Worm (Caenorhabditis elegans): Measurements from ENCODE around the gene M199.135.
"Not testable (repeated sequence)": the region's sequence is repeated elsewhere in the genome, so short reads cannot be mapped to it uniquely, and the experiment has no call there.

The M199.135 gene

ce11 chrIV:15114324-15114723 lies at the start of gene M199.135:
Gene M199.135, plus strand, starts transcription at chrIV:15114624.
- TF ChIP-seq unc-62 (GFP tag; optimal IDR thresholded peaks at IDR 0.05): no peak

DNA sequence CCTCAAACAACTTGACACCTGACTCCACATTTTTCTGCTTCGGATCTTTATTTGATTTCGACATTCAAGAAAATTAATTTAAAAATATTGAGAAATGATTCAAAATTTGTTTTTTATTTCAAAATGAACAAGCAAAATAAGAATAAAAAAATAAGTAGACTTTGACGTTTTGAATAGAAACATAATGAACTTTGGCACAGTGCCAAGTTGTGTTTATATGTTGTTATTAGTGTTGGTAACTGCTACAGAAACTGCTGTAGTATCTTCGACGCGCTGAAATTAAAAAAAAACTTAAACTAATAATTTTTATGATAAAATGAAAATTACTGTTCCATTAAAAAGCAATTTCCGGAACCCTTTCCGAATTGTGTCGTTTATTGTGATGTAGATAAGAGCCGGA lies 48.8 kb upstream of the M199.135 start, which contains the start of gene Y41E3.18:
Y41E3.18 (minus strand) TSS at position 101 of the 400 bp plus-strand sequence.
- no peak for TF ChIP-seq unc-62 (GFP tag; optimal IDR thresholded peaks at IDR 0.05)

DNA sequence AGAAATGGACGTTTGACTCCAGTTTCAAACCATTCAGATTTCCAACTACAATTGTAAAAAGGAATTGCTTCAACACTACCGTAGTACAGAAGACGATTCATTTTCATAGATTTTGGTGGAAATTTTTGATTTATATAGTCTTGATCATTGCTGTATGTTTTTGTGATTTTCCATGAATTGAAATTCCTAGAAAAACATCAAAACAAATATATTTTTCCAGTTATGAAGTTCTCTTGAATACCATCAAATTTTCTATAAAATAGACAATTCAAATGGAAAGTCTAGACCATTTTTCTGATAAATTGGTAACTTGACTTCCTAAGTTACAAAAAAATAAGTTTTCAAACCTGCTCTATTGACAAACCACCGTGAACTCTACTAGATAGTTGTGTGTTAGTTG lies 45.6 kb upstream of the M199.135 start, which contains the start of gene srt-48:
srt-48 (minus strand) TSS at position 101 of the 400 bp plus-strand sequence.
- TF ChIP-seq unc-62 (GFP tag; optimal IDR thresholded peaks at IDR 0.05): no peak

ce11 chrIV:15074392-15074791 lies 40.0 kb upstream of the M199.135 start, which contains the start of gene srt-50:
Gene srt-50, plus strand, starts transcription at chrIV:15074692.
- TF ChIP-seq unc-62 (GFP tag; optimal IDR thresholded peaks at IDR 0.05): no peak

DNA sequence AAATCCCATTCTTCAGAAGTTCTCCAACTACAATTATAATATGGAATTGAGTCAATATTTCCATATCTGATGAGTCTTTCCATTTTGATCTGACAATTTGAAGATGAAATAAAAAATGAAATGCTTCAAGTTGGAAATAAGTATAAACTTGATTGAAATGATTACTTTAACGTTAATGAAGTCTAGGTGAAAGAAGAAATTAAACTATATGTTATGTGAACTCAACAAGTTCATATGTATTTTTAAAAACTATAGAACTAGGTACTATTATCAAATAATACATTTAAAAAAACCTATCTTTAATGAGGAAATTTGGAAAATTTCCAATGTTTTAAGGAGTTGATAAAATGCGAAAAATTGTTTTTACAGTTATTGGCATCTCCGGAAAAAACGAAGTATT lies 16.1 kb upstream of the M199.135 start, which contains the start of gene srt-49:
srt-49 (minus strand) TSS at position 101 of the 400 bp plus-strand sequence.
- no peak for TF ChIP-seq unc-62 (GFP tag; optimal IDR thresholded peaks at IDR 0.05)

DNA sequence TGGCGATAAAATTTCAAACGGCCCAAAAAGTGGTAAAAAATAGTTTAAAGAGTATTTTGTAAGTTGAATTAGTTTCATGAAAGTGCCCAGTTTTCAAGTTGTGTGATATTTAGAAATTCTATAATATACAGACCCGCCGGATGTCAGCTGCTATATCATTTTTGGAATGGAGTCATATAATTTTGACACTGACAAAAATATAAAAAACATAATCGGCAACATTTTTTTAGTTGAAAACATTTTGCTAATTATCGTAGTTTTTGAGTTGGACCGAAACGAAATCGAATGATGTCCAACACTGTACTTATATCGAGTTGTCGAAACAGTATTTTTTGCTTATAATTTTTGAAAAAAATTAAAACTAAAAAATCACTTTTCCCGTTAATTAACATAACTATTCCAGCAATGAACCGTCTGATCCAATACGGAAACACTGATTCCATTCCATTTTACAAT lies 11.2 kb upstream of the M199.135 start, which contains the start of gene srt-44:
srt-44 (plus strand) TSS at position 406 of the 456 bp plus-strand sequence.
- no peak for TF ChIP-seq unc-62 (GFP tag; optimal IDR thresholded peaks at IDR 0.05)

DNA sequence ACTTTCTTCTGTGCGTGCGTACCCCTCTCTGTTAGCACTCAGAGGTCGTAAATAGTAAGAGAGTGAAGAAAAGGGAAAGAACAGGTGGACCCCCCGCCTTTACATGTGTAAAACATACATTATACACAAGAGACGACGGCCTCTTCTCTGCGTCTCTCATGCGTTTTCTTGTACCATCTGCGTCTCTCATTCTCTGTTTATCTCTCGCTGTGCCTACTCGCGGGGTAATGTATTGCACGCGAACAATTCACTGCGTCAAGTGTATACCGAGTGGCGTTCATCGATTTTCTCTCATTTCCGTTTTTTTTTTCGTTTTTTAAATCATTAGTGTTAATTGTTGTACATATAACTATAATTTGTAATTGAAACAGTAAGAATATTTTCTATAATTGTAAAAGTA lies 7.2 kb upstream of the M199.135 start:
- no peak for TF ChIP-seq unc-62 (GFP tag; optimal IDR thresholded peaks at IDR 0.05)

DNA sequence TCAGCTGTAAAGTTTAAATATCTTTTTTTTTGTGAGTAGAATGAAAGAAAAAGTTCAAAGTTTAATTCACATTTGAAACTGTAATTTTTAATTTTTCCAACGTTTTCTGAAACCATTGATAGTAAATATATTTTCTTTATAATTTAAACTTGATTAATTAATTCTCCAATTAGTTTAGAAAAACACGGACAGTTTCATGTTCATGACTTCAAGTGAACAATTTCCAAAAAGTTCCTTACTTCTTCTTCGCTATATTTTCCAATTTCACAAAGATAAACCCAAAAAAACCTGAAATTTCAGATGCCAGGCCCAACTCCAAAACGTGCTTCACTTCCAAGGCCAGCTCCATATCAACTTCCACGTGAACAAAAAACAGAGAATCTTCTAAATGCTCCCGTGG lies 5.9 kb upstream of the M199.135 start, which contains the start of gene M199.2:
M199.2 (plus strand) TSS at position 301 of the 400 bp plus-strand sequence.
- no peak for TF ChIP-seq unc-62 (GFP tag; optimal IDR thresholded peaks at IDR 0.05)

DNA sequence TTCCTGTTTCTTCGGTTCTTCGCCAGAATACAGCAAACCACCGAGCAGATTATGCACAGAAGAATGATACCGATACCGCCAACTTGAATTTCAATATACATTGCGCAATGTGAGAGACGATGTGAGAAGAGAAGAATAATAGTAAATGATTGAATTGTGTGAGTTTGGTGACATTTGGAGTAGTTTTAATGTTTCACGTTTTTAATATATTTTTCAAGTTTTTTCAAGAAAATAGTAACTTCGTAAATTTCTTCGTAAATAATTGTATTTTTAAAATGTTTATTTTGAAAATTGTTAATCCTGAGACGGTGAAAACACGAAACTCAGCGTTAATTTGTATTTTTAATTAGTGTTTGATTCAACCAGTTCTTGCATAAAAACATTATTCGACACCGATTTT lies 1.3 kb upstream of the M199.135 start, which contains the start of gene M199.134:
M199.134 (minus strand) TSS at position 101 of the 400 bp plus-strand sequence.
- TF ChIP-seq unc-62 (GFP tag; optimal IDR thresholded peaks at IDR 0.05): no peak

ce11 chrIV:15118390-15118789 lies 4.0 kb downstream of the M199.135 start, which contains the start of gene M199.136:
Gene M199.136, plus strand, starts transcription at chrIV:15118690.
- no peak for TF ChIP-seq unc-62 (GFP tag; optimal IDR thresholded peaks at IDR 0.05)

DNA sequence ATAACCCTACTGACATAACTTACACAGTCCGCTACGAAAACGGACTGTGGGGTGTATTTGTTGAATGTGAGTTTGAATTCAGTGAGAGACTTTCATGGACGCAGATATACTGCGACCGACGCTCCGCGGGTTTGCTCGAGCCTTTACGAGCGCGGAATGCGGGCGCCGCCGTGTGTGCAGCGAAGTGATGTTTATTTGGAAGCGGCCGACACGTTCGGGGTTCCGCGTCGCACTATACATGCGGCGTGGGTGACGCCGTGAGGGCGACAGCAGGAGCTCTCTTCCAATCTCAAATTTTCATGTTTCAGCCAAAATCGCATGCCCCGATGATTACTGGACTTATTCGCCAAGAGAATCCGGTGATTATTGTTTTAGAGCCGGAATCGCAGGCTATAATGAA lies 4.8 kb downstream of the M199.135 start:
- no peak for TF ChIP-seq unc-62 (GFP tag; optimal IDR thresholded peaks at IDR 0.05)

ce11 chrIV:15120746-15121145 lies 6.3 kb downstream of the M199.135 start, which contains the start of gene clec-189:
Gene clec-189, plus strand, starts transcription at chrIV:15120837.
- TF ChIP-seq unc-62 (GFP tag; optimal IDR thresholded peaks at IDR 0.05): no peak

DNA sequence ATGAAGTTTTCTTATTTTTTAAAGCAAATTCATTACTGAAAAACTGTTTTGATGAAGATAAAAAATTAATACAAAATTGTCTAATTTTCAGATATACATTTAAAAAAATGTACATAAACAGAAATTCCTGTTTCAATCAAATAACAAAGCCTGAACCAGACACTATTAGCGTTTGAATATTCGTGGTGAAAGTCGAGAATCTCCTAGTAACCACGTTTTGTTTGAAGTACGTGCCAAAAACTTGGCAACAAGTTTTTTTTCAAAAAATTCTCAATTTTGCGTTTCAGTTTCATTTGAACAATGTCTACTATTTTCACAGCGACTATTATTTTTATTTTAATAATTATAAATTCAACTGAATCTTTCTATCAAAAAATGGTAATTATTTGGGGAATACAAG lies 8.5 kb downstream of the M199.135 start, which contains the start of gene M199.7:
M199.7 (plus strand) TSS at position 301 of the 400 bp plus-strand sequence.
- no peak for TF ChIP-seq unc-62 (GFP tag; optimal IDR thresholded peaks at IDR 0.05)

DNA sequence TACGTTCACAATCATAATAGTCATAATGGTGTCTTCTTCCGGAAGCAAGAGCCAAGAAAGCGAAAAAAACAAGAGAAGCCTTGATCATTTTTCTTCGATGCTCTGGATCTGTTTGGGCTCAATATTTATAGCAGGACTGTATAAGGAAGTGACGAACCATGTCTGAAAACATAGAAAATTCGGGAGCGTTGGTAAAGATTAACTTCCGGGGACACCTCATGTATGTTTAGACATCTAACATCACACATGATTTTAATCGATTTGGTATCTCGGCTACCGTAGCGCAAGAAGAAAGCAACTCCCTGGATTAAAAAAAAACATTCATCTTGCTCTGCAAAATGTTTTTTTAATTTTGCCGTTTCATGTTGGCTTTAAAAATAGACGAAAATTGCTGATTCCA lies 11.6 kb downstream of the M199.135 start, which contains the start of gene clec-190:
clec-190 (minus strand) TSS at position 101 of the 400 bp plus-strand sequence.
- no peak for TF ChIP-seq unc-62 (GFP tag; optimal IDR thresholded peaks at IDR 0.05)

- TF ChIP-seq unc-62 (GFP tag; optimal IDR thresholded peaks at IDR 0.05): no peak
Observed at ce11 chrIV:15127731-15128130, 13.3 kb downstream of the M199.135 start, which contains the start of gene M199.9. Gene M199.9, minus strand, starts transcription at chrIV:15127831.

ce11 chrIV:15131697-15132096 lies 17.3 kb downstream of the M199.135 start, which contains the start of gene col-135:
Gene col-135, minus strand, starts transcription at chrIV:15131797.
- TF ChIP-seq unc-62 (GFP tag; optimal IDR thresholded peaks at IDR 0.05): no peak

DNA sequence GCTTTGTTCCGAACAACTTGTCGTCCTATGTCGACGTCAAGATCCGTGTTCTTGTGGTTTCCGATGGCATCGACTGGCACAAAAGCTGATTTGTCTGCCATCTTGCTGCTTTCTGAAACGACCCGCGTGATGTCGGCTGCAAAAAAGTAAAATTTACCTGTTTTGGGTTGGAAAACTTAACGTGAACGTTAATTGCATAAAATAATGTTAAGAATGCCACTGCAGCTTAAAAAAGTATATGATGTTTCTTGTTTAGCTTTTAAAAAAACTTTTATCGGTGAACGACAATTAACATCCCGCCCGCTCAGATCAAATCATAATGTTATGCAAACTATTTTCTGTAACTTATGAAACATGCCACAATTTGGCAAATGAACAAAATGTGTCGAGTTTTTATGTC lies 19.5 kb downstream of the M199.135 start, which contains the start of gene M199.8:
M199.8 (minus strand) TSS at position 101 of the 400 bp plus-strand sequence.
- TF ChIP-seq unc-62 (GFP tag; optimal IDR thresholded peaks at IDR 0.05): not testable (repeated sequence)
